Fruit fly (Drosophila melanogaster) whole organism, adult: Measurements from ENCODE around the gene CG10710.
A peak's percentile ranks its signal among the peaks of the same experiment; 100 is the strongest.

Source experiments
- CG12768 ChIP-seq: fragments of 200-800 bp; sonication (Bioruptor generic); optimal IDR thresholded peaks from 2 replicates; lab custom pipeline; 2017; ENCODE audit warnings: missing biosample characterization, missing genetic modification characterization, mild to moderate bottlenecking, moderate library complexity, missing genetic modification reagents
- CG1620 ChIP-seq: fragments of 200-800 bp; sonication (Bioruptor generic); optimal IDR thresholded peaks from 2 replicates; lab custom pipeline; 2016; ENCODE audit warnings: missing biosample characterization, missing genetic modification characterization
- Hr96 ChIP-seq: fragments of 200-800 bp; sonication (Bioruptor generic); optimal IDR thresholded peaks from 2 replicates; lab custom pipeline; 2016; ENCODE audit warnings: missing biosample characterization, missing genetic modification characterization
- bab1 ChIP-seq: fragments of 200-800 bp; sonication (Bioruptor generic); optimal IDR thresholded peaks from 3 replicates; lab custom pipeline; 2019; ENCODE audit warnings: missing biosample characterization, mild to moderate bottlenecking, missing genetic modification characterization, moderate library complexity
- ovo ChIP-seq: fragments of 200-800 bp; sonication (Bioruptor generic); optimal IDR thresholded peaks from 2 replicates; lab custom pipeline; 2016; ENCODE audit warnings: missing biosample characterization, missing genetic modification characterization

dm6 chr3L:13494363-13495015 is 24.9 kb downstream of the CG10710 start:
- TF ChIP-seq CG12768 (GFP tag; lab: Kevin White, UChicago), result no peak
- TF ChIP-seq Hr96 (GFP tag; lab: Kevin White, UChicago), result no peak
- no peak for TF ChIP-seq ovo
- TF ChIP-seq CG1620 (GFP tag; lab: Kevin White, UChicago), result no peak
- peak; percentile 37 for TF ChIP-seq bab1 (GFP tag; lab: Kevin White, UChicago)
